Worm (Caenorhabditis elegans): Measurements from ENCODE around the gene jhdm-1.
A peak's percentile ranks its signal among the peaks of the same experiment; 100 is the strongest.

jhdm-1 gene

DNA sequence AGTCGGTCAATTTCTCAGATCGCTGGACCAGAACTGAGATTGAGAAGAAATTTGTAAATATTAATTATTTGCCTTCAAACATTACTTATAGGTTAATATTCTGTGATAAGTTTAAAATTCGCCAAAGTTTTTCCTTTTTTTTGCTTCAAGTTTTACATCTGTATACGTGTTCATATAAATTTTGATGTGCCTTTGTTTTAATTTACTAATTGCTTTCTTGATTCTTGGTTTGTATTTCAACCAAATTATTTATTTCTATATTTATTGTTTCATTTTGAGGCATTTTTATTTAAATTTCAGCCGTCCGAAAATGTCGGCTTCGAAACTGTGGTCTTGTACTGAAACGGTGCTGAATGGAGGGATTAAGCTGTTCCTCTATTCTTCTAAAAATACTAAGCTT lies 18.0 kb upstream of the jhdm-1 start, which contains the start of gene C05D11.1:
Gene C05D11.1 (plus strand): TSS at position 301 of the 400 bp plus-strand sequence.
- TF ChIP-seq F39B2.1 (GFP tag; IDR thresholded peaks at IDR 0.05) = no peak
- no peak for TF ChIP-seq hmg-20 (GFP tag; IDR thresholded peaks at IDR 0.05)
- no peak for TF ChIP-seq pha-4 (tag; optimal IDR thresholded peaks at IDR 0.05)
- no peak for TF ChIP-seq let-526 (GFP tag; IDR thresholded peaks at IDR 0.05)
- no peak for TF ChIP-seq bed-2 (GFP tag; IDR thresholded peaks at IDR 0.05)
- TF ChIP-seq Y53F4B.3 (GFP tag; IDR thresholded peaks at IDR 0.05) = no peak
- no peak for TF ChIP-seq nfya-1 (tag; optimal IDR thresholded peaks at IDR 0.05; ENCODE audit: borderline replicate concordance, insufficient read depth)
- TF ChIP-seq cebp-2 (GFP tag; IDR thresholded peaks at IDR 0.05) = no peak
- no peak for TF ChIP-seq lsy-27 (tag; optimal IDR thresholded peaks at IDR 0.05; ENCODE audit: borderline replicate concordance, insufficient read depth)
- TF ChIP-seq gei-17 (GFP tag; optimal IDR thresholded peaks at IDR 0.05) = no peak
- no peak for TF ChIP-seq C06A6.2 (GFP tag; conservative IDR thresholded peaks at IDR 0.05)
- no peak for TF ChIP-seq madf-3 (GFP tag; IDR thresholded peaks at IDR 0.05)
- TF ChIP-seq ztf-3 (GFP tag; optimal IDR thresholded peaks at IDR 0.05) = no peak
- TF ChIP-seq unc-62 (GFP tag; optimal IDR thresholded peaks at IDR 0.05) = no peak
- no peak for TF ChIP-seq mel-28 (tag; optimal IDR thresholded peaks at IDR 0.05; ENCODE audit: borderline replicate concordance)
- TF ChIP-seq mxl-1 (tag; optimal IDR thresholded peaks at IDR 0.05) = no peak

- TF ChIP-seq lin-54 (GFP tag; optimal IDR thresholded peaks at IDR 0.05) (peak; percentile 19), ztf-28 (GFP tag; IDR thresholded peaks at IDR 0.05) (no peak), T07F8.4 (tag; optimal IDR thresholded peaks at IDR 0.05) (no peak), lsl-1 (GFP tag; optimal IDR thresholded peaks at IDR 0.05) (peak; percentile 32), hrde-1 (tag; optimal IDR thresholded peaks at IDR 0.05; ENCODE audit: borderline replicate concordance) (peak; percentile 40), snpc-1.3 (tag; optimal IDR thresholded peaks at IDR 0.05; ENCODE audit: insufficient read depth) (no peak), snpc-4 (GFP tag; optimal IDR thresholded peaks at IDR 0.05) (no peak), snpc-4 (tag; optimal IDR thresholded peaks at IDR 0.05) (no peak), madf-10 (tag; optimal IDR thresholded peaks at IDR 0.05) (no peak), madf-6 (GFP tag; IDR thresholded peaks at IDR 0.05) (0 out of 2 replicates have a peak, but pooled peaks have one; percentile 25), D2030.7 (GFP tag; IDR thresholded peaks at IDR 0.05) (peak; percentile 43; the same call in 1 of the 2 replicates), B0336.3 (GFP tag; IDR thresholded peaks at IDR 0.05) (0 out of 2 replicates have a peak, but pooled peaks have one; percentile 29), efl-1 (GFP tag; optimal IDR thresholded peaks at IDR 0.05) (no peak), lin-26 (GFP tag; IDR thresholded peaks at IDR 0.05) (no peak), C06A6.2 (GFP tag; conservative IDR thresholded peaks at IDR 0.05) (no peak), him-1 (tag; optimal IDR thresholded peaks at IDR 0.05) (peak; percentile 84), C17E4.6 (GFP tag; IDR thresholded peaks at IDR 0.05) (0 out of 2 replicates have a peak, but pooled peaks have one; percentile 46), sptf-2 (GFP tag; optimal IDR thresholded peaks at IDR 0.05) (no peak), ZK185.1 (tag; optimal IDR thresholded peaks at IDR 0.05; ENCODE audit: poor library complexity, severe bottlenecking) (no peak), hsf-1 (GFP tag; IDR thresholded peaks at IDR 0.05) (0 out of 2 replicates have a peak, but pooled peaks have one; percentile 52), snpc-3.4 (tag; optimal IDR thresholded peaks at IDR 0.05) (peak; percentile 55), lin-35 (GFP tag; optimal IDR thresholded peaks at IDR 0.05) (no peak), Y56A3A.18 (GFP tag; IDR thresholded peaks at IDR 0.05) (peak; percentile 14; the same call in 1 of the 2 replicates), xnd-1 (tag; optimal IDR thresholded peaks at IDR 0.05) (peak; percentile 1), somi-1 (GFP tag; optimal IDR thresholded peaks at IDR 0.05) (no peak), ceh-91 (GFP tag; IDR thresholded peaks at IDR 0.05) (no peak), F55B11.4 (tag; optimal IDR thresholded peaks at IDR 0.05; ENCODE audit: borderline replicate concordance, insufficient read depth) (no peak), unc-130 (GFP tag; optimal IDR thresholded peaks at IDR 0.05) (peak; percentile 41), Y79H2A.3 (GFP tag; conservative IDR thresholded peaks at IDR 0.05) (0 out of 2 replicates have a peak, but pooled peaks have one; percentile 25), Y53G8AR.9 (GFP tag; conservative IDR thresholded peaks at IDR 0.05) (peak; percentile 41; the same call in 1 of the 2 replicates), athp-1 (tag; optimal IDR thresholded peaks at IDR 0.05) (no peak), bed-1 (GFP tag; IDR thresholded peaks at IDR 0.05) (no peak), F39B2.1 (GFP tag; IDR thresholded peaks at IDR 0.05) (no peak)
These were observed 14.4 kb upstream of the jhdm-1 start for ce11 chrIII:6439854-6440253.
